Fruit fly (Drosophila melanogaster) whole organism, embryonic: ENCODE measurements around the gene CG6788.

Experiments used
- Atf6 ChIP-seq: fragments of 200-800 bp; sonication (Bioruptor generic); IDR thresholded peaks from 2 replicates; pipeline ENCODE4 v1.3.6; 2022; ENCODE audit warnings: missing biosample characterization, missing genetic modification characterization
- CG10462 ChIP-seq: fragments of 200-800 bp; sonication (Bioruptor generic); optimal IDR thresholded peaks from 2 replicates; lab custom pipeline; 2016; ENCODE audit warnings: missing biosample characterization, missing genetic modification characterization
- CG10543 ChIP-seq: fragments of 200-800 bp; sonication (Bioruptor generic); optimal IDR thresholded peaks from 3 replicates; lab custom pipeline; 2017; ENCODE audit warnings: missing biosample characterization, mild to moderate bottlenecking, missing genetic modification characterization, moderate library complexity
- CG11085 ChIP-seq: fragments of 200-800 bp; sonication (Bioruptor generic); IDR thresholded peaks from 2 replicates; pipeline ENCODE4 v1.3.6; 2022; ENCODE audit warnings: missing biosample characterization, missing genetic modification characterization
- CG12299 ChIP-seq: fragments of 200-800 bp; sonication (Bioruptor generic); optimal IDR thresholded peaks from 2 replicates; lab custom pipeline; 2018; ENCODE audit warnings: missing biosample characterization, mild to moderate bottlenecking, missing genetic modification characterization
- CG12744 ChIP-seq: fragments of 200-800 bp; sonication (Bioruptor generic); optimal IDR thresholded peaks from 2 replicates; lab custom pipeline; 2016; ENCODE audit warnings: missing biosample characterization, missing genetic modification characterization
- CG13287 ChIP-seq: fragments of 200-800 bp; sonication (Bioruptor generic); IDR thresholded peaks from 2 replicates; pipeline ENCODE4 v1.3.6; 2022; ENCODE audit warnings: missing biosample characterization, missing genetic modification characterization; ENCODE audit not compliant: partially characterized antibody
- CG14441 ChIP-seq: fragments of 200-800 bp; sonication (Bioruptor generic); IDR thresholded peaks from 2 replicates; pipeline ENCODE4 v1.3.6; 2022; ENCODE audit warnings: missing biosample characterization, missing genetic modification characterization
- CG15011 ChIP-seq: fragments of 200-800 bp; sonication (Bioruptor generic); optimal IDR thresholded peaks from 3 replicates; lab custom pipeline; 2018; ENCODE audit warnings: missing biosample characterization, mild to moderate bottlenecking, missing genetic modification characterization
- CG1529 ChIP-seq: fragments of 200-800 bp; sonication (Bioruptor generic); optimal IDR thresholded peaks from 3 replicates; lab custom pipeline; 2018; ENCODE audit warnings: missing biosample characterization, missing genetic modification characterization
- CG15601 ChIP-seq: fragments of 200-800 bp; sonication (Bioruptor generic); optimal IDR thresholded peaks from 3 replicates; lab custom pipeline; 2019; ENCODE audit warnings: missing biosample characterization, mild to moderate bottlenecking, missing genetic modification characterization, moderate library complexity
- CG2116 ChIP-seq: fragments of 200-800 bp; sonication (Bioruptor generic); optimal IDR thresholded peaks from 3 replicates; lab custom pipeline; 2018; ENCODE audit warnings: missing biosample characterization, mild to moderate bottlenecking, missing genetic modification characterization
- CG2120 ChIP-seq: fragments of 200-800 bp; sonication (Bioruptor generic); optimal IDR thresholded peaks from 3 replicates; lab custom pipeline; 2016; ENCODE audit warnings: missing biosample characterization, missing genetic modification characterization
- CG3065 ChIP-seq: fragments of 200-800 bp; sonication (Bioruptor generic); optimal IDR thresholded peaks from 2 replicates; lab custom pipeline; 2016; ENCODE audit warnings: missing biosample characterization, missing genetic modification characterization
- CG32767 ChIP-seq: fragments of 200-800 bp; sonication (Bioruptor generic); IDR thresholded peaks from 2 replicates; pipeline ENCODE4 v1.3.6; 2022; ENCODE audit warnings: missing biosample characterization, missing genetic modification characterization
- CG3726 ChIP-seq: fragments of 200-800 bp; sonication (Bioruptor generic); IDR thresholded peaks from 3 replicates; pipeline ENCODE4, ENCODE4 v1.3.6; 2022; ENCODE audit warnings: missing biosample characterization, missing genetic modification characterization
- CG4730 ChIP-seq: fragments of 200-800 bp; sonication (Bioruptor generic); IDR thresholded peaks from 2 replicates; pipeline ENCODE4 v1.3.6; 2022; ENCODE audit warnings: missing biosample characterization, missing genetic modification characterization
- CG4820 ChIP-seq: fragments of 200-800 bp; sonication (Bioruptor generic); optimal IDR thresholded peaks from 3 replicates; lab custom pipeline; 2016; ENCODE audit warnings: missing biosample characterization, missing genetic modification characterization
- CG6654 ChIP-seq: fragments of 200-800 bp; sonication (Bioruptor generic); optimal IDR thresholded peaks from 2 replicates; lab custom pipeline; 2017; ENCODE audit warnings: missing biosample characterization, mild to moderate bottlenecking, missing genetic modification characterization
- CG6683 ChIP-seq: fragments of 200-800 bp; sonication (Bioruptor generic); optimal IDR thresholded peaks from 2 replicates; lab custom pipeline; 2017; ENCODE audit warnings: missing biosample characterization, mild to moderate bottlenecking, missing genetic modification characterization, missing genetic modification reagents
- CG6689 ChIP-seq: fragments of 200-800 bp; sonication (Bioruptor generic); IDR thresholded peaks from 2 replicates; pipeline ENCODE4 v1.3.6; 2022; ENCODE audit warnings: missing biosample characterization, missing genetic modification characterization
- CG7786 ChIP-seq: fragments of 200-800 bp; sonication (Bioruptor generic); optimal IDR thresholded peaks from 2 replicates; lab custom pipeline; 2016; ENCODE audit warnings: missing biosample characterization, missing genetic modification characterization
- CG7839 ChIP-seq: fragments of 200-800 bp; sonication (Bioruptor generic); optimal IDR thresholded peaks from 3 replicates; lab custom pipeline; 2018; ENCODE audit warnings: missing biosample characterization, mild to moderate bottlenecking, missing genetic modification characterization, moderate library complexity
- Camta ChIP-seq: fragments of 200-800 bp; sonication (Bioruptor generic); optimal IDR thresholded peaks from 2 replicates; lab custom pipeline; 2016; ENCODE audit warnings: missing biosample characterization, missing genetic modification characterization
- CrebB ChIP-seq: fragments of 200-800 bp; sonication (Bioruptor generic); optimal IDR thresholded peaks from 3 replicates; lab custom pipeline; 2018; ENCODE audit warnings: missing biosample characterization, mild to moderate bottlenecking, missing genetic modification characterization
- Dbx ChIP-seq: fragments of 200-800 bp; sonication (Bioruptor generic); IDR thresholded peaks from 3 replicates; pipeline ENCODE4 v1.3.6; 2022; ENCODE audit warnings: missing biosample characterization, missing genetic modification characterization
- Ets97D ChIP-seq: fragments of 200-800 bp; sonication (Bioruptor generic); optimal IDR thresholded peaks from 3 replicates; lab custom pipeline; 2016; ENCODE audit warnings: missing biosample characterization, missing genetic modification characterization
- Gsc ChIP-seq: fragments of 200-800 bp; sonication (Bioruptor generic); IDR thresholded peaks from 2 replicates; pipeline ENCODE4 v1.3.6; 2022; ENCODE audit warnings: missing biosample characterization, missing genetic modification characterization
- HmgZ ChIP-seq: fragments of 200-800 bp; sonication (Bioruptor generic); optimal IDR thresholded peaks from 2 replicates; lab custom pipeline; 2018; ENCODE audit warnings: missing biosample characterization, mild to moderate bottlenecking, missing genetic modification characterization
- Hmx ChIP-seq: fragments of 200-800 bp; sonication (Bioruptor generic); optimal IDR thresholded peaks from 2 replicates; lab custom pipeline; 2016; ENCODE audit warnings: missing biosample characterization, missing genetic modification characterization
- NC2α ChIP-seq: fragments of 200-800 bp; sonication (Bioruptor generic); optimal IDR thresholded peaks from 2 replicates; lab custom pipeline; 2016; ENCODE audit warnings: missing biosample characterization, missing genetic modification characterization
- Ptx1 ChIP-seq: fragments of 200-800 bp; sonication (Bioruptor generic); IDR thresholded peaks from 2 replicates; pipeline ENCODE4 v1.3.6; 2022; ENCODE audit warnings: missing biosample characterization, missing genetic modification characterization
- Sin3A ChIP-seq: fragments of >200 bp; optimal IDR thresholded peaks from 2 replicates; lab custom pipeline; 2018
- ap ChIP-seq: fragments of 200-800 bp; sonication (Bioruptor generic); IDR thresholded peaks from 2 replicates; pipeline ENCODE4 v1.3.6; 2022; ENCODE audit warnings: missing biosample characterization, missing genetic modification characterization
- cad ChIP-seq: fragments of >200 bp; optimal IDR thresholded peaks from 2 replicates; lab custom pipeline; 2017; ENCODE audit warnings: missing biosample characterization, missing genetic modification characterization
- dimm ChIP-seq: fragments of 200-800 bp; sonication (Bioruptor generic); IDR thresholded peaks from 2 replicates; pipeline ENCODE4 v1.3.6; 2022; ENCODE audit warnings: missing biosample characterization, missing genetic modification characterization
- dysf ChIP-seq: fragments of 200-800 bp; sonication (Bioruptor generic); IDR thresholded peaks from 3 replicates; pipeline ENCODE4 v1.3.6; 2022; ENCODE audit warnings: missing biosample characterization, missing genetic modification characterization
- eyg ChIP-seq: fragments of 200-800 bp; sonication (Bioruptor generic); optimal IDR thresholded peaks from 3 replicates; lab custom pipeline; 2016; ENCODE audit warnings: missing biosample characterization, missing genetic modification characterization
- fd102C ChIP-seq: fragments of 200-800 bp; sonication (Bioruptor generic); optimal IDR thresholded peaks from 2 replicates; lab custom pipeline; 2018; ENCODE audit warnings: missing biosample characterization, mild to moderate bottlenecking, missing genetic modification characterization, moderate library complexity
- fru ChIP-seq: fragments of >200 bp; optimal IDR thresholded peaks from 2 replicates; lab custom pipeline; 2017
- pan ChIP-seq, 4 experiments: fragments of >200 bp in 3 of 4; fragments of 200-800 bp in 1 of 4; sonication (Bioruptor generic) in 1 of 4; optimal IDR thresholded peaks in 3 of 4; IDR thresholded peaks in 1 of 4; 2 replicates each; pipeline versions ENCODE4 v1.3.6 to Lab custom; 2017 to 2022; ENCODE audit warnings: missing biosample characterization in 2 of 4, missing genetic modification characterization in 2 of 4, mixed read lengths in 1 of 4
- pho ChIP-seq: fragments of 200-800 bp; sonication (Bioruptor generic); optimal IDR thresholded peaks from 2 replicates; lab custom pipeline; 2016; ENCODE audit warnings: missing biosample characterization, missing genetic modification characterization
- pros ChIP-seq: fragments of 200-800 bp; sonication (Bioruptor generic); optimal IDR thresholded peaks from 3 replicates; lab custom pipeline; 2019; ENCODE audit warnings: missing biosample characterization, mild to moderate bottlenecking, missing genetic modification characterization, moderate library complexity
- ranshi ChIP-seq: fragments of 200-800 bp; sonication (Bioruptor generic); IDR thresholded peaks from 2 replicates; pipeline ENCODE4 v1.3.6; 2022; ENCODE audit warnings: missing biosample characterization, missing genetic modification characterization
- schlank ChIP-seq: fragments of 200-800 bp; sonication (Bioruptor generic); optimal IDR thresholded peaks from 2 replicates; lab custom pipeline; 2018; ENCODE audit warnings: missing biosample characterization, mild to moderate bottlenecking, missing genetic modification characterization
- sens ChIP-seq: fragments of 200-800 bp; sonication (Bioruptor generic); peaks from one replicate; lab custom pipeline; 2016; ENCODE audit warnings: missing biosample characterization, missing genetic modification characterization
- sim ChIP-seq: fragments of 200-800 bp; sonication (Bioruptor generic); IDR thresholded peaks from 2 replicates; pipeline ENCODE4 v1.3.6; 2022; ENCODE audit warnings: missing biosample characterization, missing genetic modification characterization
- slbo ChIP-seq: fragments of 200-800 bp; sonication (Bioruptor generic); IDR thresholded peaks from 2 replicates; pipeline ENCODE4 v1.3.6; 2022; ENCODE audit warnings: missing biosample characterization, missing genetic modification characterization
- sna ChIP-seq: fragments of 200-800 bp; sonication (Bioruptor generic); IDR thresholded peaks from 2 replicates; pipeline ENCODE4 v1.3.6; 2022; ENCODE audit warnings: missing biosample characterization, missing genetic modification characterization; ENCODE audit not compliant: partially characterized antibody
- vvl ChIP-seq: fragments of 200-800 bp; sonication (Bioruptor generic); IDR thresholded peaks from 2 replicates; pipeline ENCODE4 v1.3.6; 2022; ENCODE audit warnings: missing biosample characterization, missing genetic modification characterization
- yki ChIP-seq: fragments of >200 bp; optimal IDR thresholded peaks from 3 replicates; lab custom pipeline; 2018
- z ChIP-seq: fragments of 200-800 bp; sonication (Bioruptor generic); IDR thresholded peaks from 3 replicates; pipeline ENCODE4 v1.3.6; 2022; ENCODE audit warnings: missing biosample characterization, missing genetic modification characterization

The CG6788 gene

dm6 chrX:17910941-17911703 is 23.1 kb downstream of the CG6788 start, which contains the start of gene CG6847 (continued):
- TF ChIP-seq sna (GFP tag; lab: Robert Waterston, UW), result no peak
- no peak for TF ChIP-seq eyg (GFP tag; lab: Kevin White, UChicago)
- no peak for TF ChIP-seq CG6683 (GFP tag; lab: Kevin White, UChicago)
- peak; percentile 28 for TF ChIP-seq CG2116 (GFP tag; lab: Kevin White, UChicago)
- peak; percentile 28 for TF ChIP-seq Camta (GFP tag; lab: Kevin White, UChicago)
- peak; percentile 12 for TF ChIP-seq CG15601 (tag; lab: Kevin White, UChicago)
- no peak for TF ChIP-seq pan (optimal IDR thresholded peaks at IDR 0.05; lab: Kevin White, UChicago)
- peak in 1 of 2 experiments; percentile 66 for TF ChIP-seq pan (GFP tag; optimal IDR thresholded peaks at IDR 0.05 in 1 of 2, IDR thresholded peaks at IDR 0.05 in 1 of 2)
- TF ChIP-seq HmgZ (tag; lab: Kevin White, UChicago), result no peak
- TF ChIP-seq CG32767, result peak; percentile 39; the same call in 1 of the 2 replicates
- peak; percentile 77 for TF ChIP-seq CG10543 (GFP tag; lab: Kevin White, UChicago)
- no peak for TF ChIP-seq pho (GFP tag; lab: Kevin White, UChicago)
- no peak for TF ChIP-seq CG10462 (GFP tag; lab: Kevin White, UChicago)
- TF ChIP-seq CG7786 (GFP tag; lab: Kevin White, UChicago), result no peak
- TF ChIP-seq Ets97D (GFP tag; lab: Kevin White, UChicago), result no peak
- TF ChIP-seq ranshi (GFP tag; lab: Robert Waterston, UW), result no peak
- no peak for TF ChIP-seq fru (lab: Kevin White, UChicago)
- TF ChIP-seq yki (lab: Kevin White, UChicago), result no peak
- peak; percentile 91 for TF ChIP-seq sens (GFP tag; lab: Kevin White, UChicago)
- peak; percentile 41 for TF ChIP-seq CG4820 (GFP tag; lab: Kevin White, UChicago)
- no peak; the same call in 1 of the 2 replicates for TF ChIP-seq CG13287
- TF ChIP-seq CG6689 (GFP tag; lab: Robert Waterston, UW), result peak; percentile 73
- TF ChIP-seq CG14441, result peak; percentile 69
- TF ChIP-seq CG11085 (GFP tag; lab: Robert Waterston, UW), result no peak
- TF ChIP-seq Dbx (GFP tag; lab: Robert Waterston, UW), result no peak
- TF ChIP-seq CG6654 (GFP tag; lab: Kevin White, UChicago), result no peak
- TF ChIP-seq CG4730, result no peak
- TF ChIP-seq CG12744 (GFP tag; lab: Kevin White, UChicago), result no peak
- TF ChIP-seq NC2α (GFP tag; lab: Kevin White, UChicago), result no peak
- TF ChIP-seq CG3726 (GFP tag; lab: Robert Waterston, UW), result no peak
- TF ChIP-seq CG7839 (tag; lab: Kevin White, UChicago), result peak; percentile 81
- TF ChIP-seq cad (GFP tag; lab: Kevin White, UChicago), result no peak
- TF ChIP-seq CrebB (tag; lab: Kevin White, UChicago), result no peak
- peak; percentile 66; the same call in 1 of the 3 replicates for TF ChIP-seq z
- TF ChIP-seq slbo (GFP tag; lab: Robert Waterston, UW), result peak; percentile 61
- TF ChIP-seq Atf6 (GFP tag; lab: Robert Waterston, UW), result peak; percentile 36; the same call in 1 of the 2 replicates
- TF ChIP-seq Hmx (GFP tag; lab: Kevin White, UChicago), result peak; percentile 22
- TF ChIP-seq sim, result no peak
- no peak for TF ChIP-seq CG15011 (GFP tag; lab: Kevin White, UChicago)
- peak; percentile 52 for TF ChIP-seq CG2120 (GFP tag; lab: Kevin White, UChicago)
- TF ChIP-seq CG3065 (GFP tag; lab: Kevin White, UChicago), result no peak
- peak; percentile 50 for TF ChIP-seq CG12299 (tag; lab: Kevin White, UChicago)
- TF ChIP-seq dimm, result no peak
- TF ChIP-seq fd102C, result no peak
- no peak for TF ChIP-seq Sin3A
- 0 out of 2 replicates have a peak, but pooled peaks have one; percentile 43 for TF ChIP-seq vvl (GFP tag; lab: Robert Waterston, UW)
- peak; percentile 69 for TF ChIP-seq Ptx1
- peak; percentile 54 for TF ChIP-seq CG1529 (GFP tag; lab: Kevin White, UChicago)
- TF ChIP-seq dysf (GFP tag; lab: Robert Waterston, UW), result peak; percentile 81
- TF ChIP-seq pros (GFP tag; lab: Kevin White, UChicago), result no peak
- no peak for TF ChIP-seq ap (GFP tag; lab: Robert Waterston, UW)
- no peak for TF ChIP-seq schlank (tag; lab: Kevin White, UChicago)
- no peak for TF ChIP-seq Gsc (GFP tag; lab: Robert Waterston, UW)
